Worm (Caenorhabditis elegans): ENCODE results near the gene mrpl-10.

The mrpl-10 gene

DNA sequence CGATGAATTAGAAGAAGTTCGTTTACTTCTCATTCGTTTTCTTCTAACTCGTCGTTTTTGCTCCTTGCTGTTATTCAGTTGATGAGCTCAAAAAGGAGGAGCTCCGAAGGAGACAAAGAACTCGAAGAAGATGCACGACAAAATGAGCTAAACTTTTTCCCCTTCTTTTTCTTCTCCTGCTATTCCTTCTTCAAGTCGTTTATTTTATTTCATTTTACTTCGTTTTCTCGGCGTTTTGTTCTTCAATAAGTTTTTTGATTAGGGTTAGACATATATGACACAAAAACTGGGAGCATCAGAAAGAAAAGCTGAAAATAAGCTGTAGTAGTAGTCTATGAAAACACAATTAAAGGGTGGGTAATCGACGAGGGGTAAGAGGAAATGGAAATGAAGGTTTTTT, 33.7 kb upstream of the mrpl-10 start:
- no peak for TF ChIP-seq hmg-4 (GFP tag; optimal IDR thresholded peaks at IDR 0.05)
- TF ChIP-seq ets-7 (tag; optimal IDR thresholded peaks at IDR 0.05): no peak
- no peak for TF ChIP-seq scrt-1 (GFP tag; IDR thresholded peaks at IDR 0.05)
- no peak for TF ChIP-seq F13C5.2 (tag; optimal IDR thresholded peaks at IDR 0.05)
- TF ChIP-seq ceh-36 (tag; optimal IDR thresholded peaks at IDR 0.05): no peak

ce11 chrII:8311484-8311883, 33.2 kb upstream of the mrpl-10 start:
- TF ChIP-seq ama-1 (optimal IDR thresholded peaks at IDR 0.05) (no peak), F13C5.2 (tag; optimal IDR thresholded peaks at IDR 0.05) (no peak), hmbx-1 (tag; optimal IDR thresholded peaks at IDR 0.05) (no peak), scrt-1 (GFP tag; IDR thresholded peaks at IDR 0.05) (no peak), hnd-1 (tag; optimal IDR thresholded peaks at IDR 0.05) (no peak), ets-7 (tag; optimal IDR thresholded peaks at IDR 0.05) (no peak), sea-1 (GFP tag; conservative IDR thresholded peaks at IDR 0.05) (no peak), tbx-37 (GFP tag; conservative IDR thresholded peaks at IDR 0.05) (no peak), flt-1 (GFP tag; IDR thresholded peaks at IDR 0.05) (no peak), hmg-4 (GFP tag; optimal IDR thresholded peaks at IDR 0.05) (no peak), B0310.2 (tag; optimal IDR thresholded peaks at IDR 0.05) (no peak), tra-4 (tag; optimal IDR thresholded peaks at IDR 0.05) (no peak), tbx-11 (GFP tag; IDR thresholded peaks at IDR 0.05) (no peak), ceh-13 (GFP tag; optimal IDR thresholded peaks at IDR 0.05) (no peak), ceh-36 (tag; optimal IDR thresholded peaks at IDR 0.05) (no peak), aly-1 (tag; optimal IDR thresholded peaks at IDR 0.05) (no peak), pes-1 (GFP tag; IDR thresholded peaks at IDR 0.05) (no peak)

DNA sequence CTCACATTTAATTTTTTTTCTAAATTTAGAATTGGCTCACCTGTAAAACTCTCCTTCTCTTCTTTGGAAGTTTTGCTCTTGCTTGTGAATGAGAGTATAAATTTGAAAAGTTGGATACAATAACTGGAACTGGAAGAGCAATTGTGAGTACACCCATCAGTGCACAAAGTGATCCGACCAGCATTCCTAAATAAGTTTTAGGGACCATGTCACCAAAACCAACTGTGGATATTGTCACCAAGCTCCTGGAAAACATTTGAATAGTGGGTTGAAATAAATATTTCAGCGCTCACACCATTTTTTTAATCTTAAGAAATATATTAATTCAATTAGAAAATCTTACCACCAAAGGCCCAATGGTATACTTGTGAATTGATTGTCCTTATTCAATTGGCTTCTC, 30.0 kb upstream of the mrpl-10 start:
- no peak for TF ChIP-seq pes-1 (GFP tag; IDR thresholded peaks at IDR 0.05)
- TF ChIP-seq flt-1 (GFP tag; IDR thresholded peaks at IDR 0.05): no peak
- TF ChIP-seq hnd-1 (tag; optimal IDR thresholded peaks at IDR 0.05): no peak
- no peak for TF ChIP-seq tbx-37 (GFP tag; conservative IDR thresholded peaks at IDR 0.05)
- no peak for TF ChIP-seq scrt-1 (GFP tag; IDR thresholded peaks at IDR 0.05)
- TF ChIP-seq F13C5.2 (tag; optimal IDR thresholded peaks at IDR 0.05): no peak
- no peak for TF ChIP-seq sea-1 (GFP tag; conservative IDR thresholded peaks at IDR 0.05)
- TF ChIP-seq aly-1 (tag; optimal IDR thresholded peaks at IDR 0.05): no peak
- no peak for TF ChIP-seq B0310.2 (tag; optimal IDR thresholded peaks at IDR 0.05)
- no peak for TF ChIP-seq ets-7 (tag; optimal IDR thresholded peaks at IDR 0.05)
- no peak for TF ChIP-seq hmbx-1 (tag; optimal IDR thresholded peaks at IDR 0.05)
- TF ChIP-seq hmg-4 (GFP tag; optimal IDR thresholded peaks at IDR 0.05): no peak
- TF ChIP-seq tra-4 (tag; optimal IDR thresholded peaks at IDR 0.05): no peak
- no peak for TF ChIP-seq tbx-11 (GFP tag; IDR thresholded peaks at IDR 0.05)
- TF ChIP-seq ama-1 (optimal IDR thresholded peaks at IDR 0.05): no peak
- no peak for TF ChIP-seq ceh-13 (GFP tag; optimal IDR thresholded peaks at IDR 0.05)
- TF ChIP-seq ceh-36 (tag; optimal IDR thresholded peaks at IDR 0.05): no peak

- no peak for TF ChIP-seq pes-1 (GFP tag; IDR thresholded peaks at IDR 0.05)
- TF ChIP-seq hmg-4 (GFP tag; optimal IDR thresholded peaks at IDR 0.05): no peak
- no peak for TF ChIP-seq sea-1 (GFP tag; conservative IDR thresholded peaks at IDR 0.05)
- TF ChIP-seq hnd-1 (tag; optimal IDR thresholded peaks at IDR 0.05): no peak
- TF ChIP-seq ceh-13 (GFP tag; optimal IDR thresholded peaks at IDR 0.05): no peak
- no peak for TF ChIP-seq aly-1 (tag; optimal IDR thresholded peaks at IDR 0.05)
- no peak for TF ChIP-seq B0310.2 (tag; optimal IDR thresholded peaks at IDR 0.05)
These were observed 17.0 kb upstream of the mrpl-10 start, which contains the start of gene nlp-55 for ce11 chrII:8295296-8295695. TSS of gene nlp-55 (minus strand) at chrII:8295396.

ce11 chrII:8283158-8283717, 4.9 kb upstream of the mrpl-10 start, which contains the start of the genes nst-1 and cct-4:
TSS of gene nst-1 (minus strand) at chrII:8283208.
TSS of gene cct-4 (plus strand) at chrII:8283667.
- no peak for TF ChIP-seq tra-4 (tag; optimal IDR thresholded peaks at IDR 0.05)
- no peak for TF ChIP-seq B0310.2 (tag; optimal IDR thresholded peaks at IDR 0.05)
- no peak for TF ChIP-seq ama-1 (optimal IDR thresholded peaks at IDR 0.05)
- TF ChIP-seq hmg-4 (GFP tag; optimal IDR thresholded peaks at IDR 0.05): no peak
- TF ChIP-seq pes-1 (GFP tag; IDR thresholded peaks at IDR 0.05): no peak
- TF ChIP-seq flt-1 (GFP tag; IDR thresholded peaks at IDR 0.05): no peak
- no peak for TF ChIP-seq aly-1 (tag; optimal IDR thresholded peaks at IDR 0.05)
- no peak for TF ChIP-seq hnd-1 (tag; optimal IDR thresholded peaks at IDR 0.05)

- TF ChIP-seq ceh-13 (GFP tag; optimal IDR thresholded peaks at IDR 0.05): no peak
- no peak for TF ChIP-seq hnd-1 (tag; optimal IDR thresholded peaks at IDR 0.05)
- TF ChIP-seq sea-1 (GFP tag; conservative IDR thresholded peaks at IDR 0.05): no peak
- no peak for TF ChIP-seq flt-1 (GFP tag; IDR thresholded peaks at IDR 0.05)
- no peak for TF ChIP-seq ama-1 (optimal IDR thresholded peaks at IDR 0.05)
- TF ChIP-seq hmg-4 (GFP tag; optimal IDR thresholded peaks at IDR 0.05): no peak
- TF ChIP-seq hmbx-1 (tag; optimal IDR thresholded peaks at IDR 0.05): no peak
- TF ChIP-seq tra-4 (tag; optimal IDR thresholded peaks at IDR 0.05): no peak
- TF ChIP-seq F13C5.2 (tag; optimal IDR thresholded peaks at IDR 0.05): no peak
- TF ChIP-seq ets-7 (tag; optimal IDR thresholded peaks at IDR 0.05): no peak
These were observed 2.3 kb downstream of the mrpl-10 start, which contains the start of the genes gei-14 and slc-25A32 for ce11 chrII:8276057-8276456. TSS of gene gei-14 (minus strand) at chrII:8276231. TSS of gene slc-25A32 (plus strand) at chrII:8276298.

DNA sequence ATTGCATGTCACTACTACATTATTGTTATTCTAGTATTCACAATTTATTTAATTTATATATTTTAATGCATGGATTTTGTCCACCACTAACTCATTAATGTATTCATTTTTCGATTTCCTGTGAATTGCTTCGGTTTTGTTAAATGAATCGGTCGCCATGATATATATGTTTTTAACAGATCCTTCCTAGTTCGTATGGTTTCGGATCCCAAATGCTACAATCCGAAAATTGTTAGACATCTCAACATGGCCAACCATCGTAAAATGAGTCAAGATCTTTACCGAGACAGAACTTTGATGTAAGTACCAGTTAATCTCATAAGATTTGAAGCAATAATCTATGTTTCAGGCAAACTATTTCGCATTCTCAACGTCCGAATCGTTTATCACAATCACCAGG, 5.3 kb downstream of the mrpl-10 start:
- no peak for TF ChIP-seq ets-7 (tag; optimal IDR thresholded peaks at IDR 0.05)
- TF ChIP-seq aly-1 (tag; optimal IDR thresholded peaks at IDR 0.05): no peak
- no peak for TF ChIP-seq tra-4 (tag; optimal IDR thresholded peaks at IDR 0.05)
- TF ChIP-seq ceh-13 (GFP tag; optimal IDR thresholded peaks at IDR 0.05): no peak
- TF ChIP-seq B0310.2 (tag; optimal IDR thresholded peaks at IDR 0.05): no peak
- TF ChIP-seq ama-1 (optimal IDR thresholded peaks at IDR 0.05): no peak

Data from whole organism, early embryonic.